Worm (Caenorhabditis elegans) whole organism, young adult: Measurements from ENCODE around the gene T05H4.3.

Source experiments
- K11D2.4 ChIP-seq: fragments of 200-800 bp; sonication (Bioruptor generic); IDR thresholded peaks from 2 replicates; pipeline ENCODE4 v1.3.6; 2022; ENCODE audit warnings: missing genetic modification reagents, missing genetic modification characterization, missing compliant biosample characterization
- Y67H2A.10 ChIP-seq: fragments of 200-800 bp; sonication (Bioruptor generic); conservative IDR thresholded peaks from 2 replicates; pipeline ENCODE4 v1.3.6; 2022; ENCODE audit warnings: missing genetic modification reagents, missing genetic modification characterization, missing compliant biosample characterization
- nfyb-1 ChIP-seq: fragments of 200-800 bp; sonication (Bioruptor generic); IDR thresholded peaks from 2 replicates; pipeline ENCODE4 v1.3.6; 2022; ENCODE audit warnings: missing genetic modification reagents, missing genetic modification characterization, missing compliant biosample characterization

- TF ChIP-seq K11D2.4 (GFP tag; lab: Robert Waterston, UW) (no peak), Y67H2A.10 (no peak), nfyb-1 (GFP tag; lab: Robert Waterston, UW) (no peak)
Observed at ce11 chrV:6436332-6436731, 5.8 kb upstream of the T05H4.3 start, which contains the start of gene hpo-19.
